Worm (Caenorhabditis elegans): ENCODE data around the gene lit-1.
"Not testable (repeated sequence)": the region's sequence is repeated elsewhere in the genome, so short reads cannot be mapped to it uniquely, and the experiment has no call there.

DNA sequence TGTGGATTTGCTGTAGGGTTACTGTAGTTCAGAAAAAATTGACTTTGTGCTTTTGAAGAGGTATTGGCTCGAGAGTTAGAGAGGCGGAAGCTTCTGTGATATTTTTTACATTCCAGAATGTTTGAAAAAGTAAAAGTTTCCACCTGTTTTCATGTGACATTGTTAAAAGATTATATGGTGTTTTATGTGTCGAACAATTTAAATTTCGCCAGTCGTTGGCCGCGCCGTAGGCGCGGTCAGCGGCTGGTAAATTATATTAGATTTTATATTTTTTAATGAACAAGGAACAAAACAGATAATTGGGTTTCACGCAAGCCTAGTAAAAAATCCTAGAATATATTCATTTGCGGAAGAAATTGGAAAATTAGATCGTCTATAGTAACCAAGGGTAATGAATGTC lies 49.4 kb downstream of the lit-1 start, which contains the start of gene mlc-7:
- TF ChIP-seq snpc-4 (tag; optimal IDR thresholded peaks at IDR 0.05); lir-3 (tag; optimal IDR thresholded peaks at IDR 0.05; ENCODE audit: poor library complexity); ceh-82 (tag; optimal IDR thresholded peaks at IDR 0.05); dpl-1 (GFP tag; optimal IDR thresholded peaks at IDR 0.05); ztf-11 (tag; optimal IDR thresholded peaks at IDR 0.05); lin-35 (GFP tag; optimal IDR thresholded peaks at IDR 0.05): not testable (repeated sequence)

All from whole organism, L1 larva.